Worm (Caenorhabditis elegans) whole organism, L2 larva: ENCODE measurements around the gene spp-24.

Experiments
- F13H6.1 ChIP-seq: sonication (generic microtip); optimal IDR thresholded peaks from 2 replicates; lab custom pipeline; 2016; ENCODE audit warnings: missing genetic modification characterization, missing compliant biosample characterization
- ama-1 ChIP-seq: fragments of 150-350 bp; optimal IDR thresholded peaks from 2 replicates; lab custom pipeline; 2018; ENCODE audit warnings: inconsistent platforms
- blmp-1 ChIP-seq: sonication (generic microtip); optimal IDR thresholded peaks from 2 replicates; lab custom pipeline; 2017; ENCODE audit warnings: missing genetic modification characterization, mild to moderate bottlenecking, missing compliant biosample characterization, antibody characterized with exemption, moderate library complexity; ENCODE audit not compliant: insufficient read depth
- ceh-82 ChIP-seq: fragments of 150-350 bp; optimal IDR thresholded peaks from 2 replicates; lab custom pipeline; 2014; ENCODE audit warnings: missing biosample characterization, missing genetic modification characterization
- snpc-4 ChIP-seq: fragments of 150-350 bp; optimal IDR thresholded peaks from 2 replicates; lab custom pipeline; 2014; ENCODE audit warnings: missing biosample characterization, missing genetic modification characterization
- ztf-1 ChIP-seq: fragments of 200-800 bp; sonication (Bioruptor generic); conservative IDR thresholded peaks from 2 replicates; pipeline ENCODE4 v1.3.6; 2022; ENCODE audit warnings: missing genetic modification characterization, missing compliant biosample characterization

ce11 chrII:29578-29977 lies 9.8 kb downstream of the spp-24 start:
- TF ChIP-seq F13H6.1 (tag; lab: Kevin White, UChicago), result no peak
- TF ChIP-seq ceh-82, result no peak
- no peak for TF ChIP-seq ztf-1 (GFP tag; lab: Robert Waterston, UW)
- TF ChIP-seq snpc-4 (tag; lab: Kevin White, UChicago), result no peak
- TF ChIP-seq ama-1 (lab: Kevin White, UChicago), result no peak
- TF ChIP-seq blmp-1, result no peak
